Fruit fly (Drosophila melanogaster) whole organism, embryonic: Measurements from ENCODE around the gene CG34026.
A peak's percentile ranks its signal among the peaks of the same experiment; 100 is the strongest.

Experiments used
- Atf3 ChIP-seq: fragments of 200-800 bp; sonication (Bioruptor generic); optimal IDR thresholded peaks from 3 replicates; lab custom pipeline; 2016; ENCODE audit warnings: missing biosample characterization, missing genetic modification characterization
- BtbVII ChIP-seq: fragments of 200-800 bp; sonication (Bioruptor generic); optimal IDR thresholded peaks from 3 replicates; lab custom pipeline; 2017; ENCODE audit warnings: missing biosample characterization, mild to moderate bottlenecking, missing genetic modification characterization
- Bteb2 ChIP-seq: fragments of 200-800 bp; sonication (Bioruptor generic); optimal IDR thresholded peaks from 2 replicates; lab custom pipeline; 2016; ENCODE audit warnings: missing biosample characterization, missing genetic modification characterization
- CG11093 ChIP-seq: fragments of 200-800 bp; sonication (Bioruptor generic); IDR thresholded peaks from 3 replicates; pipeline ENCODE4 v1.3.6; 2022; ENCODE audit warnings: missing biosample characterization, missing genetic modification characterization
- CG12769 ChIP-seq: fragments of 200-800 bp; sonication (Bioruptor generic); optimal IDR thresholded peaks from 2 replicates; lab custom pipeline; 2019; ENCODE audit warnings: missing biosample characterization, mild to moderate bottlenecking, missing genetic modification characterization, moderate library complexity
- CG13123 ChIP-seq: fragments of 200-800 bp; sonication (Bioruptor generic); optimal IDR thresholded peaks from 2 replicates; lab custom pipeline; 2016; ENCODE audit warnings: missing biosample characterization, missing genetic modification characterization
- CG13287 ChIP-seq: fragments of 200-800 bp; sonication (Bioruptor generic); IDR thresholded peaks from 2 replicates; pipeline ENCODE4 v1.3.6; 2022; ENCODE audit warnings: missing biosample characterization, missing genetic modification characterization; ENCODE audit not compliant: partially characterized antibody
- CG13894 ChIP-seq: fragments of 200-800 bp; sonication (Bioruptor generic); optimal IDR thresholded peaks from 3 replicates; lab custom pipeline; 2018; ENCODE audit warnings: missing biosample characterization, mild to moderate bottlenecking, missing genetic modification characterization, moderate library complexity
- CG15269 ChIP-seq: fragments of 200-800 bp; sonication (Bioruptor generic); optimal IDR thresholded peaks from 2 replicates; lab custom pipeline; 2018; ENCODE audit warnings: missing biosample characterization, mild to moderate bottlenecking, missing genetic modification characterization, moderate library complexity
- CG15696 ChIP-seq: fragments of 200-800 bp; sonication (Bioruptor generic); optimal IDR thresholded peaks from 2 replicates; lab custom pipeline; 2019; ENCODE audit warnings: missing biosample characterization, mild to moderate bottlenecking, missing genetic modification characterization, moderate library complexity
- CG17328 ChIP-seq: fragments of 200-800 bp; sonication (Bioruptor generic); IDR thresholded peaks from 2 replicates; pipeline ENCODE4 v1.3.6; 2022; ENCODE audit warnings: missing biosample characterization, missing genetic modification characterization
- CG18619 ChIP-seq: fragments of 200-800 bp; sonication (Bioruptor generic); optimal IDR thresholded peaks from 3 replicates; lab custom pipeline; 2017; ENCODE audit warnings: missing biosample characterization, mild to moderate bottlenecking, missing genetic modification characterization
- CG3847 ChIP-seq: fragments of 200-800 bp; sonication (Bioruptor generic); IDR thresholded peaks from 2 replicates; pipeline ENCODE4 v1.3.6; 2022; ENCODE audit warnings: missing biosample characterization, missing genetic modification characterization
- CG3995 ChIP-seq: fragments of 200-800 bp; sonication (Bioruptor generic); optimal IDR thresholded peaks from 3 replicates; lab custom pipeline; 2016; ENCODE audit warnings: missing biosample characterization, missing genetic modification characterization
- CG4328 ChIP-seq: fragments of 200-800 bp; sonication (Bioruptor generic); optimal IDR thresholded peaks from 3 replicates; lab custom pipeline; 2017; ENCODE audit warnings: missing biosample characterization, missing genetic modification reagents, missing genetic modification characterization
- CG4707 ChIP-seq: fragments of 200-800 bp; sonication (Bioruptor generic); optimal IDR thresholded peaks from 2 replicates; lab custom pipeline; 2018; ENCODE audit warnings: missing biosample characterization, mild to moderate bottlenecking, missing genetic modification characterization, moderate library complexity
- CoRest ChIP-seq: fragments of 200-800 bp; sonication (Bioruptor generic); optimal IDR thresholded peaks from 3 replicates; lab custom pipeline; 2018; ENCODE audit warnings: missing biosample characterization, mild to moderate bottlenecking, missing genetic modification characterization, moderate library complexity
- E2f1 ChIP-seq: fragments of 200-800 bp; sonication (Bioruptor generic); IDR thresholded peaks from 2 replicates; pipeline ENCODE4 v1.3.6; 2022; ENCODE audit warnings: missing biosample characterization, missing genetic modification characterization
- ERR ChIP-seq: fragments of 200-800 bp; sonication (Bioruptor generic); optimal IDR thresholded peaks from 2 replicates; lab custom pipeline; 2016; ENCODE audit warnings: missing biosample characterization, missing genetic modification characterization
- Ets65A ChIP-seq: fragments of 200-800 bp; sonication (Bioruptor generic); peaks from one replicate; lab custom pipeline; 2016; ENCODE audit warnings: missing biosample characterization, missing genetic modification characterization
- GATAe ChIP-seq: fragments of 200-800 bp; sonication (Bioruptor generic); conservative IDR thresholded peaks from 2 replicates; pipeline ENCODE4 v1.3.6; 2022; ENCODE audit warnings: missing biosample characterization, missing genetic modification characterization
- HmgD ChIP-seq: fragments of 200-800 bp; sonication (Bioruptor generic); optimal IDR thresholded peaks from 3 replicates; lab custom pipeline; 2016; ENCODE audit warnings: missing biosample characterization, missing genetic modification characterization
- HmgZ ChIP-seq: fragments of 200-800 bp; sonication (Bioruptor generic); optimal IDR thresholded peaks from 2 replicates; lab custom pipeline; 2018; ENCODE audit warnings: missing biosample characterization, mild to moderate bottlenecking, missing genetic modification characterization
- Neu2 ChIP-seq: fragments of 200-800 bp; sonication (Bioruptor generic); optimal IDR thresholded peaks from 3 replicates; lab custom pipeline; 2016; ENCODE audit warnings: missing biosample characterization, missing genetic modification characterization, borderline replicate concordance
- Nf-YB ChIP-seq: fragments of 200-800 bp; sonication (Bioruptor generic); optimal IDR thresholded peaks from 3 replicates; lab custom pipeline; 2019; ENCODE audit warnings: missing biosample characterization, mild to moderate bottlenecking, missing genetic modification characterization, moderate library complexity
- Opbp ChIP-seq: fragments of 200-800 bp; sonication (Bioruptor generic); IDR thresholded peaks from 3 replicates; pipeline ENCODE4 v1.3.6; 2022; ENCODE audit warnings: missing biosample characterization, missing genetic modification characterization; ENCODE audit not compliant: partially characterized antibody
- Pdp1 ChIP-seq, 2 experiments: fragments of 200-800 bp; sonication (Bioruptor generic); optimal IDR thresholded peaks; 3 replicates each; lab custom pipeline; 2016; ENCODE audit warnings: missing biosample characterization in 2 of 2, missing genetic modification characterization in 2 of 2, mild to moderate bottlenecking in 1 of 2, moderate library complexity in 1 of 2
- Poxn ChIP-seq: fragments of 200-800 bp; sonication (Bioruptor generic); IDR thresholded peaks from 2 replicates; pipeline ENCODE4 v1.3.6; 2022; ENCODE audit warnings: missing biosample characterization, missing genetic modification characterization
- Scr ChIP-seq: fragments of 200-800 bp; sonication (Bioruptor generic); IDR thresholded peaks from 2 replicates; pipeline ENCODE4 v1.3.6; 2022; ENCODE audit warnings: missing biosample characterization, missing genetic modification characterization; ENCODE audit not compliant: partially characterized antibody
- amos ChIP-seq: fragments of 200-800 bp; sonication (Bioruptor generic); IDR thresholded peaks from 2 replicates; pipeline ENCODE4 v1.3.6; 2022; ENCODE audit warnings: missing biosample characterization, missing genetic modification characterization; ENCODE audit not compliant: partially characterized antibody
- ash1 ChIP-seq: fragments of 200-800 bp; sonication (Bioruptor generic); optimal IDR thresholded peaks from 2 replicates; lab custom pipeline; 2018; ENCODE audit warnings: missing biosample characterization, mild to moderate bottlenecking, missing genetic modification characterization
- bbx ChIP-seq: fragments of 200-800 bp; sonication (Bioruptor generic); IDR thresholded peaks from 2 replicates; pipeline ENCODE4 v1.3.6; 2022; ENCODE audit warnings: missing biosample characterization, missing genetic modification characterization; ENCODE audit not compliant: partially characterized antibody
- chm ChIP-seq: fragments of 200-800 bp; sonication (Bioruptor generic); IDR thresholded peaks from 2 replicates; pipeline ENCODE4 v1.3.6; 2022; ENCODE audit warnings: missing biosample characterization, missing genetic modification characterization
- dmrt99B ChIP-seq: fragments of 200-800 bp; sonication (Bioruptor generic); optimal IDR thresholded peaks from 2 replicates; lab custom pipeline; 2018; ENCODE audit warnings: missing biosample characterization, mild to moderate bottlenecking, missing genetic modification characterization, moderate library complexity
- dpn ChIP-seq, 2 experiments: fragments of 200-800 bp; sonication (Bioruptor generic); optimal IDR thresholded peaks; 3 replicates each; lab custom pipeline; 2016; ENCODE audit warnings: missing biosample characterization in 2 of 2, missing genetic modification characterization in 2 of 2
- fru ChIP-seq: fragments of >200 bp; optimal IDR thresholded peaks from 2 replicates; lab custom pipeline; 2017
- gcm ChIP-seq: fragments of 200-800 bp; sonication (Bioruptor generic); optimal IDR thresholded peaks from 2 replicates; lab custom pipeline; 2019; ENCODE audit warnings: missing biosample characterization, mild to moderate bottlenecking, missing genetic modification characterization, moderate library complexity
- her ChIP-seq: fragments of 200-800 bp; sonication (Bioruptor generic); optimal IDR thresholded peaks from 2 replicates; lab custom pipeline; 2016; ENCODE audit warnings: missing biosample characterization, missing genetic modification characterization
- pb ChIP-seq: fragments of 200-800 bp; sonication (Bioruptor generic); optimal IDR thresholded peaks from 3 replicates; lab custom pipeline; 2016; ENCODE audit warnings: missing biosample characterization, missing genetic modification characterization
- pfk ChIP-seq: fragments of 200-800 bp; sonication (Bioruptor generic); optimal IDR thresholded peaks from 2 replicates; lab custom pipeline; 2018; ENCODE audit warnings: missing biosample characterization, mild to moderate bottlenecking, missing genetic modification characterization, moderate library complexity
- pita ChIP-seq: fragments of 200-800 bp; sonication (Bioruptor generic); optimal IDR thresholded peaks from 2 replicates; lab custom pipeline; 2017; ENCODE audit warnings: missing biosample characterization, mild to moderate bottlenecking, missing genetic modification characterization
- pros ChIP-seq: fragments of 200-800 bp; sonication (Bioruptor generic); optimal IDR thresholded peaks from 3 replicates; lab custom pipeline; 2019; ENCODE audit warnings: missing biosample characterization, mild to moderate bottlenecking, missing genetic modification characterization, moderate library complexity
- pzg ChIP-seq: fragments of 200-800 bp; sonication (Bioruptor generic); optimal IDR thresholded peaks from 3 replicates; lab custom pipeline; 2018; ENCODE audit warnings: missing biosample characterization, mild to moderate bottlenecking, missing genetic modification characterization, moderate library complexity
- ro ChIP-seq: fragments of 200-800 bp; sonication (Bioruptor generic); IDR thresholded peaks from 2 replicates; pipeline ENCODE4 v1.3.6; 2022; ENCODE audit warnings: missing biosample characterization, missing genetic modification characterization
- sob ChIP-seq: fragments of 200-800 bp; sonication (Bioruptor generic); IDR thresholded peaks from 2 replicates; pipeline ENCODE4 v1.3.6; 2022; ENCODE audit warnings: missing biosample characterization, missing genetic modification characterization
- vnd ChIP-seq: fragments of 200-800 bp; sonication (Bioruptor generic); IDR thresholded peaks from 3 replicates; pipeline ENCODE4 v1.3.6; 2022; ENCODE audit warnings: missing biosample characterization, missing genetic modification characterization; ENCODE audit not compliant: partially characterized antibody
- vvl ChIP-seq: fragments of 200-800 bp; sonication (Bioruptor generic); IDR thresholded peaks from 2 replicates; pipeline ENCODE4 v1.3.6; 2022; ENCODE audit warnings: missing biosample characterization, missing genetic modification characterization
- wek ChIP-seq: fragments of 200-800 bp; sonication (Bioruptor generic); optimal IDR thresholded peaks from 3 replicates; lab custom pipeline; 2018; ENCODE audit warnings: missing biosample characterization, mild to moderate bottlenecking, missing genetic modification characterization, moderate library complexity
- zf30C ChIP-seq: fragments of 200-800 bp; sonication (Bioruptor generic); optimal IDR thresholded peaks from 3 replicates; lab custom pipeline; 2018; ENCODE audit warnings: missing biosample characterization, mild to moderate bottlenecking, missing genetic modification characterization

CG34026 gene

DNA sequence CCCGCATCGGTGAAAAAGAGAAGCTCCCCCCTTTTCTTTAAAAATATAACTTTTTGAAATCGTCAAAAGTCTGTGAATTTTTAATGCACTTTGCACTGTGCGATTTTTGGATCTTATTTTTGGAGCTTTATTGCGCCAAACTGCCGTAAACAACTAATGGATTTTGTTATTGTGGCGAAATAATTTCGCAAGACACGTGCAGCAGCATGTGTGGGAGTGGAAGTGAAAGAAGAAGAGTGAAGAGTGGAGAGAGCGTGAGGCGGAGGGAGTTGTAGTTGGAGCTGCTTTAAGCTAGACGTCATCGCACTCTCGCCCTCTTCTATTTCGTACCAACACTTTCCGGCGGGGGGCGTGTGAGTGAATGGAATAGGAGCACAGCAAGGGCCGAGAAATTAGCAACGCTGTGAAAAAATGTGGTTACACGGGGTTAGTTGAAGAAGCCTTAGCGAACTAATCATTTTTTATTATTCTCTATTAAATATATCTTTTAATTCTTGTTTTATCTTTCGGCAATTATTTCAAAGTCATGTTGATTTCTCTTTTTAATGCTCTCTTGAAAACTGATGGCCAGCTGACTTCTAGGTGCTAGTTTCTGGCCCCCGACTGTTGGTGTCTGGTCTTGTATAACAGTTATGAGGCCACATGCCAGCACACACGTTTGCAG, 50.0 kb downstream of the CG34026 start (continued):
- TF ChIP-seq pzg (GFP tag; lab: Kevin White, UChicago) (peak; percentile 11), gcm (GFP tag; lab: Kevin White, UChicago) (peak; percentile 93), CG11093 (GFP tag; lab: Robert Waterston, UW) (peak; percentile 92), Bteb2 (peak; percentile 78), dpn (GFP tag; optimal IDR thresholded peaks at IDR 0.05; lab: Kevin White, UChicago) (peak; percentile 60 to 91), pita (GFP tag; lab: Kevin White, UChicago) (no peak), vnd (no peak), CG17328 (GFP tag; lab: Robert Waterston, UW) (peak; percentile 90), dmrt99B (tag; lab: Kevin White, UChicago) (peak; percentile 97), zf30C (GFP tag; lab: Kevin White, UChicago) (no peak), chm (GFP tag; lab: Robert Waterston, UW) (peak; percentile 93), Poxn (GFP tag; lab: Robert Waterston, UW) (peak; percentile 83), bbx (GFP tag; lab: Robert Waterston, UW) (no peak), CG3995 (GFP tag; lab: Kevin White, UChicago) (peak; percentile 60), Nf-YB (peak; percentile 80), fru (lab: Kevin White, UChicago) (no peak), CG4328 (peak; percentile 96), wek (GFP tag; lab: Kevin White, UChicago) (peak; percentile 72), pros (GFP tag; lab: Kevin White, UChicago) (no peak), E2f1 (GFP tag; lab: Robert Waterston, UW) (peak; percentile 92), CG13123 (GFP tag; lab: Kevin White, UChicago) (peak; percentile 74), CG18619 (GFP tag; lab: Kevin White, UChicago) (peak; percentile 95), Opbp (GFP tag; lab: Robert Waterston, UW) (no peak), HmgD (GFP tag; lab: Kevin White, UChicago) (no peak), CG13894 (tag; lab: Kevin White, UChicago) (peak; percentile 91), HmgZ (peak; percentile 97), Scr (no peak), ERR (GFP tag; lab: Kevin White, UChicago) (no peak), pfk (peak; percentile 47), Atf3 (peak; percentile 35), GATAe (peak; percentile 77), CG15696 (tag; lab: Kevin White, UChicago) (peak; percentile 69), her (GFP tag; lab: Kevin White, UChicago) (peak; percentile 45), CG3847 (GFP tag; lab: Robert Waterston, UW) (peak; percentile 93), CG15269 (tag; lab: Kevin White, UChicago) (peak; percentile 97), CG13287 (GFP tag; lab: Robert Waterston, UW) (no peak), CG12769 (tag; lab: Kevin White, UChicago) (peak; percentile 91), ash1 (GFP tag; lab: Kevin White, UChicago) (peak; percentile 21), CG4707 (GFP tag; lab: Kevin White, UChicago) (peak; percentile 73), pb (GFP tag; lab: Kevin White, UChicago) (peak; percentile 23), BtbVII (GFP tag; lab: Kevin White, UChicago) (peak; percentile 95), vvl (GFP tag; lab: Robert Waterston, UW) (peak; percentile 96), amos (no peak), Pdp1 (GFP tag; optimal IDR thresholded peaks at IDR 0.05; lab: Kevin White, UChicago) (peak; percentile 78 to 97), Neu2 (no peak), CoRest (tag; lab: Kevin White, UChicago) (peak; percentile 96), sob (GFP tag; lab: Robert Waterston, UW) (peak; percentile 94), ro (GFP tag; lab: Robert Waterston, UW) (peak; percentile 86), Ets65A (GFP tag; lab: Kevin White, UChicago) (peak; percentile 94)
